Fruit fly (Drosophila melanogaster) whole organism, embryonic: ENCODE data around the gene hook.

Experiments used
- ATbp ChIP-seq: fragments of 200-800 bp; sonication (Bioruptor generic); optimal IDR thresholded peaks from 2 replicates; lab custom pipeline; 2017; ENCODE audit warnings: missing biosample characterization, mild to moderate bottlenecking, missing genetic modification characterization, missing genetic modification reagents
- Atf-2 ChIP-seq: fragments of 200-800 bp; sonication (Bioruptor generic); optimal IDR thresholded peaks from 2 replicates; lab custom pipeline; 2016; ENCODE audit warnings: missing biosample characterization, missing genetic modification characterization
- CG11085 ChIP-seq: fragments of 200-800 bp; sonication (Bioruptor generic); IDR thresholded peaks from 2 replicates; pipeline ENCODE4 v1.3.6; 2022; ENCODE audit warnings: missing biosample characterization, missing genetic modification characterization
- CG1233 ChIP-seq: fragments of 200-800 bp; sonication (Bioruptor generic); optimal IDR thresholded peaks from 4 replicates; lab custom pipeline; 2018; ENCODE audit warnings: missing biosample characterization, mild to moderate bottlenecking, missing genetic modification characterization
- CG12659 ChIP-seq: fragments of 200-800 bp; sonication (Bioruptor generic); optimal IDR thresholded peaks from 3 replicates; lab custom pipeline; 2017; ENCODE audit warnings: mild to moderate bottlenecking, missing biosample characterization, missing genetic modification reagents, missing genetic modification characterization
- CG12769 ChIP-seq: fragments of 200-800 bp; sonication (Bioruptor generic); optimal IDR thresholded peaks from 2 replicates; lab custom pipeline; 2019; ENCODE audit warnings: missing biosample characterization, mild to moderate bottlenecking, missing genetic modification characterization, moderate library complexity
- CG14710 ChIP-seq: fragments of 200-800 bp; sonication (Bioruptor generic); optimal IDR thresholded peaks from 3 replicates; lab custom pipeline; 2019; ENCODE audit warnings: missing biosample characterization, mild to moderate bottlenecking, missing genetic modification characterization, moderate library complexity
- CG14860 ChIP-seq: fragments of 200-800 bp; sonication (Bioruptor generic); IDR thresholded peaks from 3 replicates; pipeline ENCODE4 v1.3.6; 2022; ENCODE audit warnings: missing biosample characterization, missing genetic modification characterization; ENCODE audit not compliant: partially characterized antibody
- CG1647 ChIP-seq: fragments of 200-800 bp; sonication (Bioruptor generic); optimal IDR thresholded peaks from 3 replicates; lab custom pipeline; 2016; ENCODE audit warnings: missing biosample characterization, missing genetic modification characterization
- CG2678 ChIP-seq: fragments of 200-800 bp; sonication (Bioruptor generic); optimal IDR thresholded peaks from 3 replicates; lab custom pipeline; 2019; ENCODE audit warnings: missing biosample characterization, mild to moderate bottlenecking, missing genetic modification characterization, moderate library complexity
- CG32767 ChIP-seq: fragments of 200-800 bp; sonication (Bioruptor generic); IDR thresholded peaks from 2 replicates; pipeline ENCODE4 v1.3.6; 2022; ENCODE audit warnings: missing biosample characterization, missing genetic modification characterization
- CG3726 ChIP-seq: fragments of 200-800 bp; sonication (Bioruptor generic); IDR thresholded peaks from 3 replicates; pipeline ENCODE4, ENCODE4 v1.3.6; 2022; ENCODE audit warnings: missing biosample characterization, missing genetic modification characterization
- CG6689 ChIP-seq: fragments of 200-800 bp; sonication (Bioruptor generic); IDR thresholded peaks from 2 replicates; pipeline ENCODE4 v1.3.6; 2022; ENCODE audit warnings: missing biosample characterization, missing genetic modification characterization
- Dip3 ChIP-seq: fragments of 200-800 bp; sonication (Bioruptor generic); optimal IDR thresholded peaks from 3 replicates; lab custom pipeline; 2016; ENCODE audit warnings: missing biosample characterization, missing genetic modification characterization
- Doc3 ChIP-seq: fragments of 200-800 bp; sonication (Bioruptor generic); IDR thresholded peaks from 3 replicates; pipeline ENCODE4 v1.3.6; 2022; ENCODE audit warnings: missing biosample characterization, missing genetic modification characterization; ENCODE audit not compliant: partially characterized antibody
- Drgx ChIP-seq: fragments of 200-800 bp; sonication (Bioruptor generic); IDR thresholded peaks from 2 replicates; pipeline ENCODE4 v1.3.6; 2022; ENCODE audit warnings: missing biosample characterization, missing genetic modification characterization
- E2f2 ChIP-seq: fragments of 200-800 bp; sonication (Bioruptor generic); IDR thresholded peaks from 2 replicates; pipeline ENCODE4 v1.3.6; 2022; ENCODE audit warnings: missing biosample characterization, missing genetic modification characterization
- HLH3B ChIP-seq: fragments of 200-800 bp; sonication (Bioruptor generic); IDR thresholded peaks from 2 replicates; pipeline ENCODE4 v1.3.6; 2022; ENCODE audit warnings: missing biosample characterization, missing genetic modification characterization
- HLHmδ ChIP-seq: fragments of 200-800 bp; sonication (Bioruptor generic); optimal IDR thresholded peaks from 2 replicates; lab custom pipeline; 2018; ENCODE audit warnings: missing biosample characterization, mild to moderate bottlenecking, missing genetic modification characterization, moderate library complexity
- Hmr ChIP-seq: fragments of 200-800 bp; sonication (Bioruptor generic); optimal IDR thresholded peaks from 3 replicates; lab custom pipeline; 2017; ENCODE audit warnings: mild to moderate bottlenecking, missing biosample characterization, missing genetic modification reagents, missing genetic modification characterization
- Med ChIP-seq: fragments of 200-800 bp; sonication (Bioruptor generic); peaks from one replicate; lab custom pipeline; 2016; ENCODE audit warnings: missing biosample characterization, missing genetic modification characterization, mild to moderate bottlenecking, inconsistent platforms, moderate library complexity
- NFAT ChIP-seq: fragments of 200-800 bp; sonication (Bioruptor generic); IDR thresholded peaks from 2 replicates; pipeline ENCODE4 v1.3.6; 2022; ENCODE audit warnings: missing biosample characterization, missing genetic modification characterization
- Pdp1 ChIP-seq, 2 experiments: fragments of 200-800 bp; sonication (Bioruptor generic); optimal IDR thresholded peaks; 3 replicates each; lab custom pipeline; 2016; ENCODE audit warnings: missing biosample characterization in 2 of 2, missing genetic modification characterization in 2 of 2, mild to moderate bottlenecking in 1 of 2, moderate library complexity in 1 of 2
- Ssrp ChIP-seq: fragments of 200-800 bp; sonication (Bioruptor generic); optimal IDR thresholded peaks from 2 replicates; lab custom pipeline; 2018; ENCODE audit warnings: missing biosample characterization, mild to moderate bottlenecking, missing genetic modification characterization, moderate library complexity
- Vsx1 ChIP-seq: fragments of 200-800 bp; sonication (Bioruptor generic); optimal IDR thresholded peaks from 2 replicates; lab custom pipeline; 2017; ENCODE audit warnings: missing biosample characterization, mild to moderate bottlenecking, missing genetic modification characterization, missing genetic modification reagents
- aop ChIP-seq: fragments of 200-800 bp; sonication (Bioruptor generic); IDR thresholded peaks from 2 replicates; pipeline ENCODE4 v1.3.6; 2022; ENCODE audit warnings: missing biosample characterization, missing genetic modification characterization
- bab2 ChIP-seq: fragments of 200-800 bp; sonication (Bioruptor generic); optimal IDR thresholded peaks from 2 replicates; lab custom pipeline; 2016; ENCODE audit warnings: missing biosample characterization, missing genetic modification characterization
- bigmax ChIP-seq: fragments of 200-800 bp; sonication (Bioruptor generic); optimal IDR thresholded peaks from 2 replicates; lab custom pipeline; 2018; ENCODE audit warnings: missing biosample characterization, mild to moderate bottlenecking, missing genetic modification characterization
- bowl ChIP-seq: fragments of 200-800 bp; sonication (Bioruptor generic); IDR thresholded peaks from 2 replicates; pipeline ENCODE4 v1.3.6; 2022; ENCODE audit warnings: missing biosample characterization, missing genetic modification characterization
- chm ChIP-seq: fragments of 200-800 bp; sonication (Bioruptor generic); IDR thresholded peaks from 2 replicates; pipeline ENCODE4 v1.3.6; 2022; ENCODE audit warnings: missing biosample characterization, missing genetic modification characterization
- corto ChIP-seq: fragments of 200-800 bp; sonication (Bioruptor generic); optimal IDR thresholded peaks from 2 replicates; lab custom pipeline; 2016; ENCODE audit warnings: missing biosample characterization, mild to moderate bottlenecking, missing genetic modification characterization, moderate library complexity
- exex ChIP-seq: fragments of 200-800 bp; sonication (Bioruptor generic); optimal IDR thresholded peaks from 4 replicates; lab custom pipeline; 2018; ENCODE audit warnings: missing biosample characterization, mild to moderate bottlenecking, missing genetic modification characterization, moderate library complexity
- gem ChIP-seq: fragments of 200-800 bp; sonication (Bioruptor generic); optimal IDR thresholded peaks from 2 replicates; lab custom pipeline; 2019; ENCODE audit warnings: missing biosample characterization, mild to moderate bottlenecking, missing genetic modification characterization, moderate library complexity
- h ChIP-seq: fragments of >200 bp; optimal IDR thresholded peaks from 2 replicates; lab custom pipeline; 2017
- inv ChIP-seq: fragments of 200-800 bp; sonication (Bioruptor generic); IDR thresholded peaks from 2 replicates; pipeline ENCODE4 v1.3.6; 2022; ENCODE audit warnings: missing biosample characterization, missing genetic modification characterization; ENCODE audit not compliant: partially characterized antibody
- mam ChIP-seq: fragments of 200-800 bp; sonication (Bioruptor generic); optimal IDR thresholded peaks from 3 replicates; lab custom pipeline; 2016; ENCODE audit warnings: missing biosample characterization, missing genetic modification characterization
- nau ChIP-seq: fragments of 200-800 bp; sonication (Bioruptor generic); optimal IDR thresholded peaks from 3 replicates; lab custom pipeline; 2017; ENCODE audit warnings: missing biosample characterization, mild to moderate bottlenecking, missing genetic modification characterization, missing genetic modification reagents
- nom ChIP-seq: fragments of 200-800 bp; sonication (Bioruptor generic); optimal IDR thresholded peaks from 2 replicates; lab custom pipeline; 2017; ENCODE audit warnings: missing biosample characterization, missing genetic modification characterization, mild to moderate bottlenecking, moderate library complexity, missing genetic modification reagents
- org-1 ChIP-seq: fragments of 200-800 bp; sonication (Bioruptor generic); optimal IDR thresholded peaks from 2 replicates; lab custom pipeline; 2017; ENCODE audit warnings: missing biosample characterization, missing genetic modification characterization
- phol ChIP-seq: fragments of 200-800 bp; sonication (Bioruptor generic); optimal IDR thresholded peaks from 3 replicates; lab custom pipeline; 2018; ENCODE audit warnings: missing biosample characterization, mild to moderate bottlenecking, missing genetic modification characterization, moderate library complexity
- row ChIP-seq: fragments of 200-800 bp; sonication (Bioruptor generic); IDR thresholded peaks from 3 replicates; pipeline ENCODE4 v1.3.6; 2022; ENCODE audit warnings: missing biosample characterization, missing genetic modification characterization
- run ChIP-seq: fragments of 200-800 bp; sonication (Bioruptor generic); optimal IDR thresholded peaks from 3 replicates; lab custom pipeline; 2018; ENCODE audit warnings: missing biosample characterization, mild to moderate bottlenecking, missing genetic modification characterization
- sc ChIP-seq, 3 experiments: fragments of >200 bp in 2 of 3; fragments of 200-800 bp in 1 of 3; sonication (Bioruptor generic) in 1 of 3; optimal IDR thresholded peaks; 2 replicates in 2 of 3; 3 replicates in 1 of 3; lab custom pipeline; 2017; ENCODE audit warnings: mild to moderate bottlenecking in 1 of 3, missing biosample characterization in 1 of 3, missing genetic modification characterization in 1 of 3, missing genetic modification reagents in 1 of 3
- ssp ChIP-seq: fragments of 200-800 bp; sonication (Bioruptor generic); IDR thresholded peaks from 2 replicates; pipeline ENCODE4 v1.3.6; 2022; ENCODE audit warnings: missing biosample characterization, missing genetic modification characterization
- tna ChIP-seq: fragments of 200-800 bp; sonication (Bioruptor generic); IDR thresholded peaks from 2 replicates; pipeline ENCODE4 v1.3.6; 2022; ENCODE audit warnings: missing biosample characterization, missing genetic modification characterization; ENCODE audit not compliant: partially characterized antibody
- ttk ChIP-seq: fragments of 200-800 bp; sonication (Bioruptor generic); IDR thresholded peaks from 2 replicates; pipeline ENCODE4 v2.1.2; 2022; ENCODE audit warnings: missing biosample characterization, missing genetic modification characterization
- twi ChIP-seq: fragments of 200-800 bp; optimal IDR thresholded peaks from 2 replicates; lab custom pipeline; 2019; ENCODE audit warnings: missing biosample characterization, mild to moderate bottlenecking, missing genetic modification characterization, moderate library complexity
- wek ChIP-seq: fragments of 200-800 bp; sonication (Bioruptor generic); optimal IDR thresholded peaks from 3 replicates; lab custom pipeline; 2018; ENCODE audit warnings: missing biosample characterization, mild to moderate bottlenecking, missing genetic modification characterization, moderate library complexity
- zf30C ChIP-seq: fragments of 200-800 bp; sonication (Bioruptor generic); optimal IDR thresholded peaks from 3 replicates; lab custom pipeline; 2018; ENCODE audit warnings: missing biosample characterization, mild to moderate bottlenecking, missing genetic modification characterization

Gene hook

DNA sequence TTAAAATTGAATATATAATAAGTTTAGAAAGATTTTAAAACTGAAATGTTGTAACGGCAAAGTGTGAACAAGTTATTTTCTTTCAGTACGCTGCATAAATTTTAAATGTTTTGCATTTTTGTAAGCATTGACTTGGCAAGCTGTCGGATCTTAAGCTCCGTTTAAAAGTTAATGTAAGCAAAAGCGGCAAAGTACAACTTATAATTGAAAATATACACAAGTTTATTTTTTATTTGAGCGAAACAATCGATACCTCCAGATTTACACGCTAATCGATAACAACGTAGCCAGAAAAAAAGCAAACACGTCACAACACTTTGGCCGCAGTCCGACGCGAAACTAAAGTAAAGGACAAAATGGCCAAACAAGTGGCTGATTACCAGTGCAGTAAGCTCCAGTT lies 8.3 kb upstream of the hook start, which contains the start of gene Catsup (continued):
- TF ChIP-seq tna (GFP tag; lab: Robert Waterston, UW) (peak; percentile 64), Dip3 (GFP tag; lab: Kevin White, UChicago) (no peak), chm (GFP tag; lab: Robert Waterston, UW) (no peak), Doc3 (GFP tag; lab: Robert Waterston, UW) (peak; percentile 78), corto (no peak), Hmr (GFP tag; lab: Kevin White, UChicago) (no peak), CG3726 (GFP tag; lab: Robert Waterston, UW) (no peak), CG12659 (GFP tag; lab: Kevin White, UChicago) (peak; percentile 16), nom (GFP tag; lab: Kevin White, UChicago) (no peak), CG32767 (GFP tag; lab: Robert Waterston, UW) (no peak), inv (peak; percentile 61), bigmax (no peak), bab2 (GFP tag; lab: Kevin White, UChicago) (no peak), NFAT (GFP tag; lab: Robert Waterston, UW) (no peak), Vsx1 (GFP tag; lab: Kevin White, UChicago) (no peak), ttk (no peak), ATbp (GFP tag; lab: Kevin White, UChicago) (no peak), CG1647 (GFP tag; lab: Kevin White, UChicago) (no peak), CG11085 (no peak), wek (GFP tag; lab: Kevin White, UChicago) (no peak), CG1233 (GFP tag; lab: Kevin White, UChicago) (no peak), zf30C (GFP tag; lab: Kevin White, UChicago) (no peak), gem (no peak), Ssrp (no peak), CG14710 (tag; lab: Kevin White, UChicago) (peak; percentile 22), bowl (GFP tag; lab: Robert Waterston, UW) (no peak), run (tag; lab: Kevin White, UChicago) (no peak), Atf-2 (no peak), h (no peak), HLH3B (GFP tag; lab: Robert Waterston, UW) (no peak)

DNA sequence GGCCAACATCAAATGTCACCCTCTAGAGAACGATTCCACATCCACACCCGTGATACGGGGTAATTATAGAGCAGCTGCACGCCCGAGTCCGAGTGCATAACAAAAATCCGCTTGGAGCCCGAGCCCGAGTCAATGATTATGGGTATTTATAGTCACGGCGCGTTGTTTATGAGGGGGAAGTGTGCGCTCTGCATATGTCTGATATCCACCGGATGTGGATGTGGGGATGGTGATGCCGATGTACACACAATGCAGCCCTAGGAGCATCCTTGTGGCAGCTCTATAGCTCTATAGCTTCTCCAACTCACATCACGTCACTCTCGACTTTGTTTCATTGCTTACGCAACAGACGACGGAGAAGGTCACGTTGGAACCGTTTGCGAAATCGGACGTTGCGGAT lies 4.2 kb upstream of the hook start:
- TF ChIP-seq HLHmδ (GFP tag; lab: Kevin White, UChicago) (peak; percentile 67), ssp (GFP tag; lab: Robert Waterston, UW) (peak; percentile 13; the same call in 1 of the 2 replicates), E2f2 (GFP tag; lab: Robert Waterston, UW) (0 out of 2 replicates have a peak, but pooled peaks have one; percentile 7), CG14860 (GFP tag; lab: Robert Waterston, UW) (0 out of 3 replicates have a peak, but pooled peaks have one; percentile 29), CG6689 (GFP tag; lab: Robert Waterston, UW) (no peak), Pdp1 (GFP tag; optimal IDR thresholded peaks at IDR 0.05; lab: Kevin White, UChicago) (peak in 1 of 2 experiments; percentile 59), mam (GFP tag; lab: Kevin White, UChicago) (no peak), Med (GFP tag; lab: Kevin White, UChicago) (peak; percentile 59), Drgx (GFP tag; lab: Robert Waterston, UW) (0 out of 2 replicates have a peak, but pooled peaks have one; percentile 9)

DNA sequence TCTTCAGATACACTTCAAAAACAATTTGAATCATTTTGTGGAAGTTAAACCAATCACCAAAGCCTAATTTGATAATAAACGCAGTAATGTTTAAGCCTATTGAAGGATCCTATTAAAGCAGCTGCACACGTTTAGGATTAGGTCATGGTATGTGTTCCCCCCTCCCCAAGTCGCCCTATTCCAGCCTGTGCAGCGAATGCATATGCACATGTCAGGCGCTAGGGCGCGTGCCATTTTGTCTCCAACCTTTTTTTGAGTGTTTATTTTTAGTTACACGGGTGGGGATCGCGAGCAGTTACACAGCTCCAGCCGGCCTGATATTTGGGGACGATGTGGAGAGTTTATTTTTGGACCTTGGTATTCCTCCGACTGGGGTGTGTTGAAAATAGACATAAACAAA lies 3.7 kb upstream of the hook start:
- TF ChIP-seq twi (peak; percentile 54), CG14710 (tag; lab: Kevin White, UChicago) (no peak), aop (GFP tag; lab: Robert Waterston, UW) (no peak), row (GFP tag; lab: Robert Waterston, UW) (peak; percentile 12; the same call in 1 of the 3 replicates), nau (GFP tag; lab: Kevin White, UChicago) (no peak), phol (tag; lab: Kevin White, UChicago) (peak; percentile 24), HLHmδ (GFP tag; lab: Kevin White, UChicago) (peak; percentile 85), CG12769 (peak; percentile 52), CG2678 (tag; lab: Kevin White, UChicago) (peak; percentile 14), sc (optimal IDR thresholded peaks at IDR 0.05; lab: Kevin White, UChicago) (no peak), sc (GFP tag; optimal IDR thresholded peaks at IDR 0.05; lab: Kevin White, UChicago) (no peak), org-1 (no peak), exex (no peak), CG6689 (GFP tag; lab: Robert Waterston, UW) (no peak)
